Worm (Caenorhabditis elegans): ENCODE results near the gene Y59C2A.3.
"Not testable (repeated sequence)": the region's sequence is repeated elsewhere in the genome, so short reads cannot be mapped to it uniquely, and the experiment has no call there.

Gene Y59C2A.3

DNA sequence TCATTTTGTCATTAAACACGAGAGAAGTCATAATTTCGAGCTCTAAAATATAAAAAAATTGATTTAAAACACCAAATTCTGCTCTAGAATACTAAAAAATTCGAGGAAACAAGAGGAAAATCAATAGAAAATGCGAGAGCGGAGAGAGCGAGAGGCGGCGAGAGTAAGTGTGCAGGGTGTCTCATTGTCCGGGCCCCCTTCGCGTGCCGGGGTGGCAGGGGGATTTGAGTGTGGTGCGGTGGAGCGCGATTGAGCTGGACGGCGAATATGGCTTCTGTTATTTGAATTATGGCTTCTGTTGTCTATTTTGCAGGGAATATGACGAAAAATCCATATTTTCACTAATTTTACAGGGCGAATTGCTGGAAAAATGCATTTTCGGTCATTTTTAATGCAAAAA is at the start of gene Y59C2A.3:
Gene Y59C2A.3, minus strand, starts transcription at position 42 of the 400 bp plus-strand sequence.
- TF ChIP-seq zip-11 (GFP tag; IDR thresholded peaks at IDR 0.05) = no peak
- TF ChIP-seq madf-5 (GFP tag; IDR thresholded peaks at IDR 0.05) = no peak
- TF ChIP-seq vab-7 (GFP tag; IDR thresholded peaks at IDR 0.05) = no peak
- peak; percentile 52 for TF ChIP-seq hlh-30 (tag; optimal IDR thresholded peaks at IDR 0.05; ENCODE audit: insufficient read depth)
- TF ChIP-seq mes-2 (tag; optimal IDR thresholded peaks at IDR 0.05; ENCODE audit: poor library complexity, severe bottlenecking) = peak; percentile 72
- peak in 1 of 2 experiments; percentile 51 for TF ChIP-seq lsy-2 (tag; optimal IDR thresholded peaks at IDR 0.05)
- no peak for TF ChIP-seq jun-1 (tag; optimal IDR thresholded peaks at IDR 0.05)
- no peak for TF ChIP-seq mdt-29 (GFP tag; IDR thresholded peaks at IDR 0.05)
- TF ChIP-seq dpl-1 (GFP tag; optimal IDR thresholded peaks at IDR 0.05) = peak; percentile 19
- TF ChIP-seq tag-97 (GFP tag; IDR thresholded peaks at IDR 0.05) = no peak
- TF ChIP-seq hmg-1.1 (GFP tag; IDR thresholded peaks at IDR 0.05) = 0 out of 2 replicates have a peak, but pooled peaks have one; percentile 18
- TF ChIP-seq hlh-11 (tag; optimal IDR thresholded peaks at IDR 0.05) = peak; percentile 17
- TF ChIP-seq lin-38 (GFP tag; IDR thresholded peaks at IDR 0.05) = peak; percentile 77
- TF ChIP-seq mep-1 (tag; optimal IDR thresholded peaks at IDR 0.05) = peak; percentile 50
- peak; percentile 58 for TF ChIP-seq aha-1 (tag)
- TF ChIP-seq rbr-2 (tag; optimal IDR thresholded peaks at IDR 0.05) = peak; percentile 65
- TF ChIP-seq set-16 (GFP tag; IDR thresholded peaks at IDR 0.05) = peak; percentile 80
- TF ChIP-seq ctbp-1 (GFP tag; IDR thresholded peaks at IDR 0.05) = no peak
- no peak for TF ChIP-seq nhr-6 (tag; optimal IDR thresholded peaks at IDR 0.05)

DNA sequence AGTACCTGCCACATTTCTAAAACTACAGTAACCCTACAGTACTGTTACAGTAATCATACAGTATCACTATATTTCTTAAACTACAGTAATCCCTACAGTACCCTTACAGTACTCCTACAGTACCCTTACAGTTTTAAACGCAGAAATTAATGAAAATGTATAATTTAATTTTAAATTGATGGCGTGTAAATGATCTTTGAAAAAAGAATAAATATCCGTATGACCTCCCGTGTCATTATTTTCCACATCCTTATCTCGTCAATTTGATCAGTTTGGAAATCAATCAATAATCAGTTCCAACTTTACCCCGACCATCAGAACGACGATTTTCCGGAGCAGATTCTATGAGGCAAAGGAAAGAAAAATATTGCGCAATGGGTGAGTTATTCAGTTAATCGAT is 35.1 kb upstream of the Y59C2A.3 start, which contains the start of gene K09F6.3:
Gene K09F6.3, plus strand, starts transcription at position 301 of the 400 bp plus-strand sequence.
- not testable (repeated sequence) for TF ChIP-seq egl-43, php-3, tag-97 (GFP tag; IDR thresholded peaks at IDR 0.05)

DNA sequence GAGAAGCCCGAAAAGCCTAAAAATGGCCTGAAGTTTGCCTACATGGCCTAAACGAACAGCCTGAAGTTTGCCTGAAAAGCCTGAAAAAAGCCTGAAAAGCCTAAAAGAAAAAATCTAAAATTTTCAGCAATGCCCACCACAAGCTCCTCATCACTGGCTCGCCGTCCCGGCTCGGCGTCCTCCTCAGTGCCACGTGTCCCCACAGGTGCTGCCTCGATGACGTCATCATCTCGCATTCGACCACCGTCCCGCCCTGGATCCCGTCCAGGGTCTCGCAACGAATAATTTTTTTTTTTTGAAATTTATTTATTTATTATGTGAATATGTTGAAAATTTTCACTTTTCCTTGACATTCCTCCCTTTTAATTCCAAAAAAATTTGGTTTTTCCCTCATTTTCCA is 34.0 kb upstream of the Y59C2A.3 start:
- TF ChIP-seq Y48G9A.11 (GFP tag; IDR thresholded peaks at IDR 0.05) (no peak), spr-1 (tag; optimal IDR thresholded peaks at IDR 0.05) (no peak), set-16 (GFP tag; IDR thresholded peaks at IDR 0.05) (peak; percentile 67), D1046.2 (GFP tag; IDR thresholded peaks at IDR 0.05) (0 out of 2 replicates have a peak, but pooled peaks have one; percentile 27), ces-1 (GFP tag; optimal IDR thresholded peaks at IDR 0.05) (no peak), sdz-12 (GFP tag; optimal IDR thresholded peaks at IDR 0.05) (no peak), Y5F2A.4 (GFP tag; optimal IDR thresholded peaks at IDR 0.05) (no peak), lin-13 (GFP tag; optimal IDR thresholded peaks at IDR 0.05) (no peak), nhr-76 (tag; optimal IDR thresholded peaks at IDR 0.05) (no peak), fos-1 (tag; optimal IDR thresholded peaks at IDR 0.05) (no peak)

DNA sequence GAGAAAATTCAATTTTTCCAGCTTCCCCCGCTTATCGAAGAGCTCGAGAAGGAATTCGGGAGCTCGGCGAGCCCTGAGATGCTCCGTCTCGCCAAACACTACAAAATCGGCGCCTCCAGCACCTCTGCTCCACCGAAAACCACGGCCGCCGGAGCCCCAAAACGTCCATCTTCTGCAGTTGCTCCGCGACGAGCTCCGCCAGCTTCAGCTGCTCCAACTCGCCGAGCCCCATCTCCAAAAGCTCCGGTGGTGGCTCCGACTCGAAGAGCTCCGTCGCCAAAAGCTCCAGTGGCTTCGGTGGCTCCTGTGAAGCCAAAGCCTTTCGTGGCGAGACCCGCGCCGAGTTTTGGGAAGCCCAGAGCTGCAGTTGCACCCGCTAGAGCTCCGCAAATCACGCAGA is 31.9 kb upstream of the Y59C2A.3 start:
- TF ChIP-seq set-16 (GFP tag; IDR thresholded peaks at IDR 0.05) (peak; percentile 96), dmd-9 (GFP tag; IDR thresholded peaks at IDR 0.05) (no peak)

DNA sequence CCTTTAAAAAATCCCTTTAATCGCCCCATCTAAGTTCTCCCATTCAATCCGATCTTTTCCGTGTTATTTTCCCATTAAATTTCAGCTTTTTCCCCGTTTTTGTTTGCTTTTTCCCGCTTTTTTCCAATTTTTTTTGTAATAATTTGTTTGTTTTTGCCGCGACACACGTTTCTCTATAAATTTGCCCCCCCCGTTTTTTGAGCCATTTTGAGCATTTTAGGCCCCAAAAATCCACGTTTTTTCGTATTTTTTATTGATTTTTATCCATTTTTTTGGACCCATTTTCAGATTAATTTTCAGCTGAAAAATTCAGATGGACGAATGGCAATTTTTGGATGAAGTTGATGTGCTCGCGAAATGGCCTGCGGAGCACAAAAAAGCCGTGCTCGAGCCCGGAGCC is 23.6 kb upstream of the Y59C2A.3 start, which contains the start of gene F54A3.2:
Gene F54A3.2, plus strand, starts transcription at position 301 of the 400 bp plus-strand sequence.
- no peak for TF ChIP-seq pha-4 (GFP tag; IDR thresholded peaks at IDR 0.05)
- TF ChIP-seq pha-4 (tag; optimal IDR thresholded peaks at IDR 0.05) = no peak
- no peak for TF ChIP-seq tra-1 (GFP tag; IDR thresholded peaks at IDR 0.05)
